Worm (Caenorhabditis elegans): ENCODE results near the gene R08C7.5.

R08C7.5 gene

ce11 chrIV:4406054-4406539 lies 23.9 kb upstream of the R08C7.5 start (continued):
- TF ChIP-seq R02D3.7 (tag; optimal IDR thresholded peaks at IDR 0.05) (no peak), nhr-129 (tag; optimal IDR thresholded peaks at IDR 0.05) (peak; percentile 85), snpc-4 (tag; optimal IDR thresholded peaks at IDR 0.05) (no peak), unc-39 (tag; optimal IDR thresholded peaks at IDR 0.05) (no peak)

- TF ChIP-seq elt-1 (tag; optimal IDR thresholded peaks at IDR 0.05) (no peak), R02D3.7 (tag; optimal IDR thresholded peaks at IDR 0.05) (no peak), nhr-6 (tag; optimal IDR thresholded peaks at IDR 0.05) (no peak), nhr-129 (tag; optimal IDR thresholded peaks at IDR 0.05) (peak; percentile 56), aly-2 (tag; optimal IDR thresholded peaks at IDR 0.05) (no peak), ceh-82 (tag; optimal IDR thresholded peaks at IDR 0.05) (no peak), peb-1 (tag; optimal IDR thresholded peaks at IDR 0.05) (no peak), egl-27 (tag; optimal IDR thresholded peaks at IDR 0.05) (no peak), mab-5 (tag; optimal IDR thresholded peaks at IDR 0.05) (no peak), ztf-1 (GFP tag; conservative IDR thresholded peaks at IDR 0.05) (no peak), zag-1 (tag; optimal IDR thresholded peaks at IDR 0.05) (no peak), nhr-11 (tag; optimal IDR thresholded peaks at IDR 0.05) (no peak), lin-11 (tag; optimal IDR thresholded peaks at IDR 0.05) (no peak), unc-62 (GFP tag; optimal IDR thresholded peaks at IDR 0.05) (no peak), fos-1 (tag; optimal IDR thresholded peaks at IDR 0.05) (peak; percentile 54), Y55F3AM.14 (GFP tag; optimal IDR thresholded peaks at IDR 0.05) (no peak), skn-1 (tag; optimal IDR thresholded peaks at IDR 0.05) (no peak), sma-9 (GFP tag; optimal IDR thresholded peaks at IDR 0.05) (peak; percentile 39), sma-9 (tag; optimal IDR thresholded peaks at IDR 0.05) (no peak), sma-3 (GFP tag; optimal IDR thresholded peaks at IDR 0.05) (peak; percentile 4), nhr-25 (tag; optimal IDR thresholded peaks at IDR 0.05) (no peak), nhr-77 (tag; optimal IDR thresholded peaks at IDR 0.05) (no peak), nhr-10 (tag; optimal IDR thresholded peaks at IDR 0.05) (no peak), crh-2 (tag; optimal IDR thresholded peaks at IDR 0.05) (peak; percentile 3), lsy-2 (tag; optimal IDR thresholded peaks at IDR 0.05) (peak in 1 of 2 experiments; percentile 48), ceh-16 (tag; optimal IDR thresholded peaks at IDR 0.05) (no peak), unc-55 (GFP tag; optimal IDR thresholded peaks at IDR 0.05) (no peak), nhr-21 (tag; optimal IDR thresholded peaks at IDR 0.05) (no peak), lin-13 (GFP tag; optimal IDR thresholded peaks at IDR 0.05) (no peak), elt-3 (tag; optimal IDR thresholded peaks at IDR 0.05) (no peak), snpc-4 (tag; optimal IDR thresholded peaks at IDR 0.05) (no peak), F13H6.1 (tag; optimal IDR thresholded peaks at IDR 0.05) (peak; percentile 85), blmp-1 (tag; optimal IDR thresholded peaks at IDR 0.05; ENCODE audit: insufficient read depth) (no peak), nhr-23 (tag; optimal IDR thresholded peaks at IDR 0.05) (no peak), mbf-1 (tag; optimal IDR thresholded peaks at IDR 0.05) (no peak), sem-4 (tag; optimal IDR thresholded peaks at IDR 0.05) (no peak)
These were observed 23.0 kb upstream of the R08C7.5 start for ce11 chrIV:4407055-4407461.

DNA sequence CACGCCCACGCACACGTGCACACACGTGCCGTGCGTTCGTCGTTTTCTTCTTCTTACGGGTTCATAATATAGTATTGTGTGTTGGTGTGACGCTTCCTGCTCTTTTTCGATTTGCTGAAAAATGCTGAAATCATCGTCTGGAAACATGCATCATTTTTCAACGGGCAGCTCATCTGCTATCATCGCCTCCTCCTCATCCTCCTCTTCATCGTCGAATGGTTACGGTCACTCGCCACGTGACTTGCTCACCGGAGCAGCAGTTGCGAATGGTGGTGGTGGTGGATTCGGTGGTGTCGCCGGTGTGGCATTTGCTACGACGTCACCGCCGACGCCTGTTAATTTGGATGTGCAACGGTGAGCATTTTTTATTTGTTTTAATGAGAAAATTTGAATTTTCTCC lies 21.3 kb upstream of the R08C7.5 start:
- TF ChIP-seq ceh-16 (tag; optimal IDR thresholded peaks at IDR 0.05) (no peak), nhr-237 (tag; optimal IDR thresholded peaks at IDR 0.05) (no peak), gmeb-1 (tag; optimal IDR thresholded peaks at IDR 0.05) (no peak), unc-39 (tag; optimal IDR thresholded peaks at IDR 0.05) (no peak), lin-39 (tag; optimal IDR thresholded peaks at IDR 0.05) (no peak), sma-9 (GFP tag; optimal IDR thresholded peaks at IDR 0.05) (no peak), sma-9 (tag; optimal IDR thresholded peaks at IDR 0.05) (no peak), nhr-129 (tag; optimal IDR thresholded peaks at IDR 0.05) (no peak), ama-1 (optimal IDR thresholded peaks at IDR 0.05) (no peak), F13H6.1 (tag; optimal IDR thresholded peaks at IDR 0.05) (no peak), mbf-1 (tag; optimal IDR thresholded peaks at IDR 0.05) (no peak), egl-27 (tag; optimal IDR thresholded peaks at IDR 0.05) (no peak), sem-4 (tag; optimal IDR thresholded peaks at IDR 0.05) (no peak), ZK546.5 (tag; optimal IDR thresholded peaks at IDR 0.05) (no peak), sma-3 (GFP tag; optimal IDR thresholded peaks at IDR 0.05) (no peak), nhr-10 (tag; optimal IDR thresholded peaks at IDR 0.05) (no peak), unc-55 (GFP tag; optimal IDR thresholded peaks at IDR 0.05) (no peak), lin-11 (tag; optimal IDR thresholded peaks at IDR 0.05) (no peak)
